Fruit fly (Drosophila melanogaster) whole organism, embryonic: ENCODE results near the gene ct.

Experiments used
- Adf1 ChIP-seq: fragments of 200-800 bp; sonication (Bioruptor generic); IDR thresholded peaks from 2 replicates; pipeline ENCODE4 v1.3.6; 2022; ENCODE audit warnings: missing biosample characterization, missing genetic modification characterization
- BEAF-32 ChIP-seq: fragments of 200-800 bp; sonication (Bioruptor generic); optimal IDR thresholded peaks from 3 replicates; lab custom pipeline; 2017; ENCODE audit warnings: missing biosample characterization, missing genetic modification characterization, mild to moderate bottlenecking, moderate library complexity, missing genetic modification reagents
- CG10267 ChIP-seq: fragments of 200-800 bp; sonication (Bioruptor generic); optimal IDR thresholded peaks from 2 replicates; lab custom pipeline; 2018; ENCODE audit warnings: missing biosample characterization, mild to moderate bottlenecking, missing genetic modification characterization, moderate library complexity
- CG10366 ChIP-seq: fragments of 200-800 bp; sonication (Bioruptor generic); IDR thresholded peaks from 2 replicates; pipeline ENCODE4 v1.3.6; 2022; ENCODE audit warnings: missing biosample characterization, missing genetic modification characterization
- CG10462 ChIP-seq: fragments of 200-800 bp; sonication (Bioruptor generic); optimal IDR thresholded peaks from 2 replicates; lab custom pipeline; 2016; ENCODE audit warnings: missing biosample characterization, missing genetic modification characterization
- CG11247 ChIP-seq: fragments of 200-800 bp; sonication (Bioruptor generic); IDR thresholded peaks from 2 replicates; pipeline ENCODE4 v1.3.6; 2022; ENCODE audit warnings: missing biosample characterization, missing genetic modification characterization
- CG1529 ChIP-seq: fragments of 200-800 bp; sonication (Bioruptor generic); optimal IDR thresholded peaks from 3 replicates; lab custom pipeline; 2018; ENCODE audit warnings: missing biosample characterization, missing genetic modification characterization
- CG15696 ChIP-seq: fragments of 200-800 bp; sonication (Bioruptor generic); optimal IDR thresholded peaks from 2 replicates; lab custom pipeline; 2019; ENCODE audit warnings: missing biosample characterization, mild to moderate bottlenecking, missing genetic modification characterization, moderate library complexity
- CG17359 ChIP-seq: fragments of 200-800 bp; sonication (Bioruptor generic); optimal IDR thresholded peaks from 3 replicates; lab custom pipeline; 2018; ENCODE audit warnings: missing biosample characterization, mild to moderate bottlenecking, missing genetic modification characterization, moderate library complexity
- CG17912 ChIP-seq: fragments of 200-800 bp; sonication (Bioruptor generic); optimal IDR thresholded peaks from 2 replicates; lab custom pipeline; 2018; ENCODE audit warnings: missing biosample characterization, mild to moderate bottlenecking, missing genetic modification characterization
- CG18764 ChIP-seq: fragments of 200-800 bp; sonication (Bioruptor generic); optimal IDR thresholded peaks from 3 replicates; lab custom pipeline; 2016; ENCODE audit warnings: missing biosample characterization, missing genetic modification characterization
- CG2116 ChIP-seq: fragments of 200-800 bp; sonication (Bioruptor generic); optimal IDR thresholded peaks from 3 replicates; lab custom pipeline; 2018; ENCODE audit warnings: missing biosample characterization, mild to moderate bottlenecking, missing genetic modification characterization
- CG2712 ChIP-seq: fragments of 200-800 bp; optimal IDR thresholded peaks from 3 replicates; lab custom pipeline; 2019; ENCODE audit warnings: missing biosample characterization, mild to moderate bottlenecking, missing genetic modification characterization, moderate library complexity
- CG2875 ChIP-seq: fragments of 200-800 bp; sonication (Bioruptor generic); optimal IDR thresholded peaks from 2 replicates; lab custom pipeline; 2017; ENCODE audit warnings: missing biosample characterization, mild to moderate bottlenecking, missing genetic modification characterization, missing genetic modification reagents
- CG31388 ChIP-seq: fragments of 200-800 bp; sonication (Bioruptor generic); optimal IDR thresholded peaks from 2 replicates; lab custom pipeline; 2016; ENCODE audit warnings: missing biosample characterization, missing genetic modification characterization
- CG34422 ChIP-seq: fragments of 200-800 bp; sonication (Bioruptor generic); IDR thresholded peaks from 3 replicates; pipeline ENCODE4 v1.3.6; 2022; ENCODE audit warnings: missing biosample characterization, missing genetic modification characterization
- CG6683 ChIP-seq: fragments of 200-800 bp; sonication (Bioruptor generic); optimal IDR thresholded peaks from 2 replicates; lab custom pipeline; 2017; ENCODE audit warnings: missing biosample characterization, mild to moderate bottlenecking, missing genetic modification characterization, missing genetic modification reagents
- CG6791 ChIP-seq: fragments of 200-800 bp; sonication (Bioruptor generic); IDR thresholded peaks from 3 replicates; pipeline ENCODE4 v1.3.6; 2022; ENCODE audit warnings: missing biosample characterization, missing genetic modification characterization; ENCODE audit not compliant: partially characterized antibody
- CG7271 ChIP-seq: fragments of 200-800 bp; sonication (Bioruptor generic); optimal IDR thresholded peaks from 2 replicates; lab custom pipeline; 2018; ENCODE audit warnings: missing biosample characterization, mild to moderate bottlenecking, missing genetic modification characterization, moderate library complexity
- CG8765 ChIP-seq: fragments of 200-800 bp; sonication (Bioruptor generic); IDR thresholded peaks from 2 replicates; pipeline ENCODE4 v1.3.6; 2022; ENCODE audit warnings: missing biosample characterization, missing genetic modification characterization
- CG9215 ChIP-seq: fragments of 200-800 bp; sonication (Bioruptor generic); IDR thresholded peaks from 2 replicates; pipeline ENCODE4 v1.3.6; 2022; ENCODE audit warnings: missing biosample characterization, missing genetic modification characterization
- CrebB ChIP-seq: fragments of 200-800 bp; sonication (Bioruptor generic); optimal IDR thresholded peaks from 3 replicates; lab custom pipeline; 2018; ENCODE audit warnings: missing biosample characterization, mild to moderate bottlenecking, missing genetic modification characterization
- D19A ChIP-seq: fragments of 200-800 bp; optimal IDR thresholded peaks from 3 replicates; lab custom pipeline; 2019; ENCODE audit warnings: missing biosample characterization, mild to moderate bottlenecking, missing genetic modification characterization, moderate library complexity
- Dip2 ChIP-seq: fragments of 200-800 bp; sonication (Bioruptor generic); IDR thresholded peaks from 2 replicates; pipeline ENCODE4 v1.3.6; 2022; ENCODE audit warnings: missing biosample characterization, missing genetic modification characterization
- Drgx ChIP-seq: fragments of 200-800 bp; sonication (Bioruptor generic); IDR thresholded peaks from 2 replicates; pipeline ENCODE4 v1.3.6; 2022; ENCODE audit warnings: missing biosample characterization, missing genetic modification characterization
- ERR ChIP-seq: fragments of 200-800 bp; sonication (Bioruptor generic); optimal IDR thresholded peaks from 2 replicates; lab custom pipeline; 2016; ENCODE audit warnings: missing biosample characterization, missing genetic modification characterization
- Eip74EF ChIP-seq, 2 experiments: fragments of 200-800 bp in 1 of 2; fragments of >200 bp in 1 of 2; sonication (Bioruptor generic) in 1 of 2; optimal IDR thresholded peaks; 2 replicates each; lab custom pipeline; 2017 to 2019; ENCODE audit warnings: missing biosample characterization in 2 of 2, missing genetic modification characterization in 2 of 2, mild to moderate bottlenecking in 1 of 2, moderate library complexity in 1 of 2
- Gsc ChIP-seq: fragments of 200-800 bp; sonication (Bioruptor generic); IDR thresholded peaks from 2 replicates; pipeline ENCODE4 v1.3.6; 2022; ENCODE audit warnings: missing biosample characterization, missing genetic modification characterization
- H15 ChIP-seq: fragments of 200-800 bp; sonication (Bioruptor generic); IDR thresholded peaks from 3 replicates; pipeline ENCODE4 v1.3.6; 2022; ENCODE audit warnings: missing biosample characterization, missing genetic modification characterization
- H2.0 ChIP-seq: fragments of 200-800 bp; sonication (Bioruptor generic); IDR thresholded peaks from 2 replicates; pipeline ENCODE4 v1.3.6; 2022; ENCODE audit warnings: missing biosample characterization, missing genetic modification characterization
- Hmr ChIP-seq: fragments of 200-800 bp; sonication (Bioruptor generic); optimal IDR thresholded peaks from 3 replicates; lab custom pipeline; 2017; ENCODE audit warnings: mild to moderate bottlenecking, missing biosample characterization, missing genetic modification reagents, missing genetic modification characterization
- MTF-1 ChIP-seq: fragments of 200-800 bp; sonication (Bioruptor generic); optimal IDR thresholded peaks from 2 replicates; lab custom pipeline; 2018; ENCODE audit warnings: missing biosample characterization, mild to moderate bottlenecking, missing genetic modification characterization, borderline replicate concordance
- Rx ChIP-seq: fragments of 200-800 bp; sonication (Bioruptor generic); IDR thresholded peaks from 2 replicates; pipeline ENCODE4 v1.3.6; 2022; ENCODE audit warnings: missing biosample characterization, missing genetic modification characterization
- Sox100B ChIP-seq: fragments of 200-800 bp; sonication (Bioruptor generic); optimal IDR thresholded peaks from 3 replicates; lab custom pipeline; 2018; ENCODE audit warnings: missing biosample characterization, mild to moderate bottlenecking, missing genetic modification characterization
- az2 ChIP-seq: fragments of 200-800 bp; sonication (Bioruptor generic); optimal IDR thresholded peaks from 3 replicates; lab custom pipeline; 2016; ENCODE audit warnings: missing biosample characterization, missing genetic modification characterization
- ci ChIP-seq: fragments of 200-800 bp; sonication (Bioruptor generic); IDR thresholded peaks from 3 replicates; pipeline ENCODE4 v1.3.6; 2022; ENCODE audit warnings: missing biosample characterization, missing genetic modification characterization
- crp ChIP-seq, 2 experiments: fragments of 200-800 bp; sonication (Bioruptor generic); optimal IDR thresholded peaks; 2 replicates in 1 of 2; 3 replicates in 1 of 2; lab custom pipeline; 2017; ENCODE audit warnings: missing biosample characterization in 2 of 2, missing genetic modification characterization in 2 of 2, mild to moderate bottlenecking in 1 of 2, moderate library complexity in 1 of 2
- fru ChIP-seq: fragments of >200 bp; optimal IDR thresholded peaks from 2 replicates; lab custom pipeline; 2017
- hb ChIP-seq: fragments of 200-800 bp; sonication (Bioruptor generic); IDR thresholded peaks from 3 replicates; pipeline ENCODE4 v1.3.6; 2022; ENCODE audit warnings: missing biosample characterization, missing genetic modification characterization; ENCODE audit not compliant: partially characterized antibody
- jing ChIP-seq: fragments of 200-800 bp; sonication (Bioruptor generic); optimal IDR thresholded peaks from 2 replicates; lab custom pipeline; 2018; ENCODE audit warnings: missing biosample characterization, mild to moderate bottlenecking, missing genetic modification characterization
- jumu ChIP-seq: fragments of 200-800 bp; sonication (Bioruptor generic); optimal IDR thresholded peaks from 3 replicates; lab custom pipeline; 2016; ENCODE audit warnings: missing biosample characterization, missing genetic modification characterization
- mirr ChIP-seq: fragments of 200-800 bp; sonication (Bioruptor generic); optimal IDR thresholded peaks from 3 replicates; lab custom pipeline; 2018; ENCODE audit warnings: missing biosample characterization, mild to moderate bottlenecking, missing genetic modification characterization
- pan ChIP-seq, 4 experiments: fragments of >200 bp in 3 of 4; fragments of 200-800 bp in 1 of 4; sonication (Bioruptor generic) in 1 of 4; optimal IDR thresholded peaks in 3 of 4; IDR thresholded peaks in 1 of 4; 2 replicates each; pipeline versions ENCODE4 v1.3.6 to Lab custom; 2017 to 2022; ENCODE audit warnings: missing biosample characterization in 2 of 4, missing genetic modification characterization in 2 of 4, mixed read lengths in 1 of 4
- row ChIP-seq: fragments of 200-800 bp; sonication (Bioruptor generic); IDR thresholded peaks from 3 replicates; pipeline ENCODE4 v1.3.6; 2022; ENCODE audit warnings: missing biosample characterization, missing genetic modification characterization
- shn ChIP-seq: fragments of 200-800 bp; sonication (Bioruptor generic); optimal IDR thresholded peaks from 3 replicates; lab custom pipeline; 2016; ENCODE audit warnings: missing biosample characterization, missing genetic modification characterization
- tio ChIP-seq: fragments of 200-800 bp; sonication (Bioruptor generic); optimal IDR thresholded peaks from 2 replicates; lab custom pipeline; 2017; ENCODE audit warnings: missing biosample characterization, missing genetic modification characterization, inconsistent platforms
- tup ChIP-seq: fragments of 200-800 bp; sonication (Bioruptor generic); optimal IDR thresholded peaks from 2 replicates; lab custom pipeline; 2016; ENCODE audit warnings: missing biosample characterization, mild to moderate bottlenecking, missing genetic modification characterization, moderate library complexity
- wek ChIP-seq: fragments of 200-800 bp; sonication (Bioruptor generic); optimal IDR thresholded peaks from 3 replicates; lab custom pipeline; 2018; ENCODE audit warnings: missing biosample characterization, mild to moderate bottlenecking, missing genetic modification characterization, moderate library complexity
- wor ChIP-seq: fragments of 200-800 bp; sonication (Bioruptor generic); IDR thresholded peaks from 2 replicates; pipeline ENCODE4 v1.3.6; 2022; ENCODE audit warnings: missing biosample characterization, missing genetic modification characterization

Gene ct

DNA sequence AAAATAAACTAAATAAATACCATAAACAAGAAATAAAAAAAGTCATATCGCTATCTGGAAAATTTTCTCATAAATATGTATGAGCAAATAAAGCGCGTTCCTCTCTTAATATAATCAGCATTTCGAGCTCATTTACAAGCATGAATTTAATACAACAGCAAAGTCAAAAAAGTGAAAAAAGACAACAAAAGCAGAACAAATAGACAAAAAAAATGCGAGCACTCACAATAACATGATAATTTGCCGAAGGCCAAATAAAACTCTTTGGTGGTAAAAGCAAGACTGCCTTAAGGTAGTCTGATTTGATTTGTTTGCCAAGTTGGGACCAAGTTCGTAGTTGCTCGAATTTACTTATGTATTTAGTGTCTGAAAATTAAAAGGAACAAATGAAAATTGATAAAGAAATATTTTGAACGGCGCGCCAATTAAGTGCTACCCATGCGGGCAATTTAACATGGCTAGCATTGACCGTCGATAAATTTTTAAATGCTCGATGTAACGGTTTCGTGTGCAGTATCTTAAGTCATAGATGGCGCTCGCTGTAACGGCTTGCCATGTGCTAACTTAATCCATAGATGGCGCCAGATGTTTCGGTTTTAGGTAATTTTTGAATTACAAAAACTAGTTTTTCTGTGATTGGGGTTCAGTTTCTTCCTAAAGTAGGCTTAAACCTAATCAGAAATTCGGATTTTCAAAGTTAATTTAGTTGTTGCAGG is 102.4 kb downstream of the ct start (continued):
- TF ChIP-seq Eip74EF (GFP tag; optimal IDR thresholded peaks at IDR 0.05; lab: Kevin White, UChicago) = no peak
- peak; percentile 37; the same call in 1 of the 3 replicates for TF ChIP-seq CG6791 (GFP tag; lab: Robert Waterston, UW)
- TF ChIP-seq CG34422 (GFP tag; lab: Robert Waterston, UW) = no peak
- no peak for TF ChIP-seq CG1529 (GFP tag; lab: Kevin White, UChicago)
- TF ChIP-seq row (GFP tag; lab: Robert Waterston, UW) = no peak
- no peak for TF ChIP-seq ERR (GFP tag; lab: Kevin White, UChicago)
- no peak for TF ChIP-seq CG17912
- TF ChIP-seq CG17359 (tag; lab: Kevin White, UChicago) = peak; percentile 18
- no peak for TF ChIP-seq CG6683 (GFP tag; lab: Kevin White, UChicago)
- TF ChIP-seq CG10462 = peak; percentile 45
- TF ChIP-seq mirr = no peak
- TF ChIP-seq tio (GFP tag; lab: Kevin White, UChicago) = no peak
- TF ChIP-seq CG15696 (tag; lab: Kevin White, UChicago) = peak; percentile 32
- TF ChIP-seq Hmr (GFP tag; lab: Kevin White, UChicago) = peak; percentile 32
- TF ChIP-seq D19A (tag; lab: Kevin White, UChicago) = no peak
- peak; percentile 5 for TF ChIP-seq CG18764 (GFP tag; lab: Kevin White, UChicago)
- no peak for TF ChIP-seq CG2875 (GFP tag; lab: Kevin White, UChicago)
- TF ChIP-seq Sox100B = peak; percentile 3
- no peak for TF ChIP-seq crp (GFP tag; optimal IDR thresholded peaks at IDR 0.05; lab: Kevin White, UChicago)
- TF ChIP-seq Gsc (GFP tag; lab: Robert Waterston, UW) = no peak
- peak; percentile 56 for TF ChIP-seq CG10267 (tag; lab: Kevin White, UChicago)
- TF ChIP-seq wor = no peak
- no peak for TF ChIP-seq hb (GFP tag; lab: Robert Waterston, UW)
- peak; percentile 98 for TF ChIP-seq Dip2
- no peak for TF ChIP-seq tup (GFP tag; lab: Kevin White, UChicago)
- TF ChIP-seq CG31388 = no peak
- no peak for TF ChIP-seq jumu (GFP tag; lab: Kevin White, UChicago)
- TF ChIP-seq BEAF-32 = peak; percentile 42
- TF ChIP-seq H15 (GFP tag; lab: Robert Waterston, UW) = no peak
- no peak for TF ChIP-seq Rx (GFP tag; lab: Robert Waterston, UW)
- peak; percentile 64; the same call in 2 of the 3 replicates for TF ChIP-seq ci (GFP tag; lab: Robert Waterston, UW)
- peak; percentile 49 for TF ChIP-seq CG2712
- TF ChIP-seq H2.0 (GFP tag; lab: Robert Waterston, UW) = 0 out of 2 replicates have a peak, but pooled peaks have one; percentile 3
- no peak for TF ChIP-seq jing (GFP tag; lab: Kevin White, UChicago)
- no peak; the same call in 1 of the 2 replicates for TF ChIP-seq Adf1 (GFP tag; lab: Robert Waterston, UW)
- 0 out of 2 replicates have a peak, but pooled peaks have one; percentile 38 for TF ChIP-seq CG11247 (GFP tag; lab: Robert Waterston, UW)
- peak; percentile 86 for TF ChIP-seq CG2116
- TF ChIP-seq CG8765 = no peak
- no peak for TF ChIP-seq fru
- TF ChIP-seq Drgx = peak; percentile 22; the same call in 1 of the 2 replicates
- no peak for TF ChIP-seq pan (optimal IDR thresholded peaks at IDR 0.05; lab: Kevin White, UChicago)
- no peak for TF ChIP-seq pan (GFP tag; optimal IDR thresholded peaks at IDR 0.05 in 1 of 2, IDR thresholded peaks at IDR 0.05 in 1 of 2)
- no peak for TF ChIP-seq CG7271 (tag; lab: Kevin White, UChicago)
- TF ChIP-seq CG9215 (GFP tag; lab: Robert Waterston, UW) = no peak
- TF ChIP-seq shn (GFP tag; lab: Kevin White, UChicago) = no peak
- TF ChIP-seq CG10366 = peak; percentile 13; the same call in 1 of the 2 replicates
- TF ChIP-seq az2 = no peak
- no peak for TF ChIP-seq wek (GFP tag; lab: Kevin White, UChicago)
- no peak for TF ChIP-seq CrebB (tag; lab: Kevin White, UChicago)
- peak; percentile 9 for TF ChIP-seq MTF-1 (GFP tag; lab: Kevin White, UChicago)
